Fruit fly (Drosophila melanogaster) whole organism, embryonic: ENCODE measurements around the gene Cdk5alpha.

Experiments used
- Bgb ChIP-seq: fragments of 200-800 bp; sonication (Bioruptor generic); IDR thresholded peaks from 2 replicates; pipeline ENCODE4 v1.3.6; 2022; ENCODE audit warnings: missing biosample characterization, missing genetic modification characterization; ENCODE audit not compliant: partially characterized antibody
- CG11695 ChIP-seq: fragments of 200-800 bp; sonication (Bioruptor generic); IDR thresholded peaks from 3 replicates; pipeline ENCODE4 v1.3.6; 2022; ENCODE audit warnings: missing biosample characterization, missing genetic modification characterization
- CG12391 ChIP-seq: fragments of 200-800 bp; sonication (Bioruptor generic); optimal IDR thresholded peaks from 3 replicates; lab custom pipeline; 2018; ENCODE audit warnings: missing biosample characterization, mild to moderate bottlenecking, missing genetic modification characterization, moderate library complexity
- CG12659 ChIP-seq: fragments of 200-800 bp; sonication (Bioruptor generic); optimal IDR thresholded peaks from 3 replicates; lab custom pipeline; 2017; ENCODE audit warnings: mild to moderate bottlenecking, missing biosample characterization, missing genetic modification reagents, missing genetic modification characterization
- CG13424 ChIP-seq: fragments of 200-800 bp; sonication (Bioruptor generic); optimal IDR thresholded peaks from 2 replicates; lab custom pipeline; 2019; ENCODE audit warnings: missing biosample characterization, mild to moderate bottlenecking, missing genetic modification characterization, moderate library complexity
- CG13775 ChIP-seq: fragments of 200-800 bp; sonication (Bioruptor generic); optimal IDR thresholded peaks from 3 replicates; lab custom pipeline; 2017; ENCODE audit warnings: missing biosample characterization, mild to moderate bottlenecking, missing genetic modification characterization
- CG14441 ChIP-seq: fragments of 200-800 bp; sonication (Bioruptor generic); IDR thresholded peaks from 2 replicates; pipeline ENCODE4 v1.3.6; 2022; ENCODE audit warnings: missing biosample characterization, missing genetic modification characterization
- CG14710 ChIP-seq: fragments of 200-800 bp; sonication (Bioruptor generic); optimal IDR thresholded peaks from 3 replicates; lab custom pipeline; 2019; ENCODE audit warnings: missing biosample characterization, mild to moderate bottlenecking, missing genetic modification characterization, moderate library complexity
- CG15269 ChIP-seq: fragments of 200-800 bp; sonication (Bioruptor generic); optimal IDR thresholded peaks from 2 replicates; lab custom pipeline; 2018; ENCODE audit warnings: missing biosample characterization, mild to moderate bottlenecking, missing genetic modification characterization, moderate library complexity
- CG1603 ChIP-seq: fragments of 200-800 bp; sonication (Bioruptor generic); optimal IDR thresholded peaks from 2 replicates; lab custom pipeline; 2019; ENCODE audit warnings: missing biosample characterization, mild to moderate bottlenecking, missing genetic modification characterization, moderate library complexity
- CG2116 ChIP-seq: fragments of 200-800 bp; sonication (Bioruptor generic); optimal IDR thresholded peaks from 3 replicates; lab custom pipeline; 2018; ENCODE audit warnings: missing biosample characterization, mild to moderate bottlenecking, missing genetic modification characterization
- CG2120 ChIP-seq: fragments of 200-800 bp; sonication (Bioruptor generic); optimal IDR thresholded peaks from 3 replicates; lab custom pipeline; 2016; ENCODE audit warnings: missing biosample characterization, missing genetic modification characterization
- CG30403 ChIP-seq: fragments of 200-800 bp; sonication (Bioruptor generic); optimal IDR thresholded peaks from 3 replicates; lab custom pipeline; 2016; ENCODE audit warnings: missing biosample characterization, missing genetic modification characterization
- CG3065 ChIP-seq: fragments of 200-800 bp; sonication (Bioruptor generic); optimal IDR thresholded peaks from 2 replicates; lab custom pipeline; 2016; ENCODE audit warnings: missing biosample characterization, missing genetic modification characterization
- CG3407 ChIP-seq: fragments of 200-800 bp; sonication (Bioruptor generic); optimal IDR thresholded peaks from 2 replicates; lab custom pipeline; 2018; ENCODE audit warnings: missing biosample characterization, mild to moderate bottlenecking, missing genetic modification characterization
- CG4707 ChIP-seq: fragments of 200-800 bp; sonication (Bioruptor generic); optimal IDR thresholded peaks from 2 replicates; lab custom pipeline; 2018; ENCODE audit warnings: missing biosample characterization, mild to moderate bottlenecking, missing genetic modification characterization, moderate library complexity
- CG6689 ChIP-seq: fragments of 200-800 bp; sonication (Bioruptor generic); IDR thresholded peaks from 2 replicates; pipeline ENCODE4 v1.3.6; 2022; ENCODE audit warnings: missing biosample characterization, missing genetic modification characterization
- CG7928 ChIP-seq: fragments of 200-800 bp; sonication (Bioruptor generic); optimal IDR thresholded peaks from 2 replicates; lab custom pipeline; 2017; ENCODE audit warnings: missing biosample characterization, mild to moderate bottlenecking, missing genetic modification characterization
- CG8281 ChIP-seq: fragments of 200-800 bp; sonication (Bioruptor generic); optimal IDR thresholded peaks from 2 replicates; lab custom pipeline; 2018; ENCODE audit warnings: missing biosample characterization, mild to moderate bottlenecking, missing genetic modification characterization, moderate library complexity
- CG8924 ChIP-seq: fragments of 200-800 bp; optimal IDR thresholded peaks from 3 replicates; lab custom pipeline; 2019; ENCODE audit warnings: missing biosample characterization, mild to moderate bottlenecking, missing genetic modification characterization, moderate library complexity
- CG9932 ChIP-seq: fragments of 200-800 bp; sonication (Bioruptor generic); IDR thresholded peaks from 2 replicates; pipeline ENCODE4 v1.3.6; 2022; ENCODE audit warnings: missing biosample characterization, missing genetic modification characterization
- CTCF ChIP-seq: fragments of 200-800 bp; sonication (Bioruptor generic); optimal IDR thresholded peaks from 2 replicates; lab custom pipeline; 2017; ENCODE audit warnings: missing biosample characterization, mild to moderate bottlenecking, missing genetic modification characterization, moderate library complexity
- Dip3 ChIP-seq: fragments of 200-800 bp; sonication (Bioruptor generic); optimal IDR thresholded peaks from 3 replicates; lab custom pipeline; 2016; ENCODE audit warnings: missing biosample characterization, missing genetic modification characterization
- HLHmδ ChIP-seq: fragments of 200-800 bp; sonication (Bioruptor generic); optimal IDR thresholded peaks from 2 replicates; lab custom pipeline; 2018; ENCODE audit warnings: missing biosample characterization, mild to moderate bottlenecking, missing genetic modification characterization, moderate library complexity
- HmgZ ChIP-seq: fragments of 200-800 bp; sonication (Bioruptor generic); optimal IDR thresholded peaks from 2 replicates; lab custom pipeline; 2018; ENCODE audit warnings: missing biosample characterization, mild to moderate bottlenecking, missing genetic modification characterization
- Hr3 ChIP-seq: fragments of 200-800 bp; sonication (Bioruptor generic); optimal IDR thresholded peaks from 3 replicates; lab custom pipeline; 2016; ENCODE audit warnings: missing biosample characterization, missing genetic modification characterization
- Myb ChIP-seq: fragments of 200-800 bp; sonication (Bioruptor generic); optimal IDR thresholded peaks from 2 replicates; lab custom pipeline; 2016; ENCODE audit warnings: missing biosample characterization, missing genetic modification characterization
- Nf-YC ChIP-seq: fragments of 200-800 bp; optimal IDR thresholded peaks from 3 replicates; lab custom pipeline; 2019; ENCODE audit warnings: missing biosample characterization, mild to moderate bottlenecking, missing genetic modification characterization, moderate library complexity
- Scr ChIP-seq: fragments of 200-800 bp; sonication (Bioruptor generic); IDR thresholded peaks from 2 replicates; pipeline ENCODE4 v1.3.6; 2022; ENCODE audit warnings: missing biosample characterization, missing genetic modification characterization; ENCODE audit not compliant: partially characterized antibody
- Sin3A ChIP-seq: fragments of >200 bp; optimal IDR thresholded peaks from 2 replicates; lab custom pipeline; 2018
- Sry-β ChIP-seq: fragments of 200-800 bp; sonication (Bioruptor generic); optimal IDR thresholded peaks from 2 replicates; lab custom pipeline; 2018; ENCODE audit warnings: missing biosample characterization, mild to moderate bottlenecking, missing genetic modification characterization, moderate library complexity
- Sry-δ ChIP-seq: fragments of 200-800 bp; sonication (Bioruptor generic); optimal IDR thresholded peaks from 2 replicates; lab custom pipeline; 2016; ENCODE audit warnings: missing biosample characterization, missing genetic modification characterization
- Tbp ChIP-seq: fragments of >200 bp; optimal IDR thresholded peaks from 2 replicates; lab custom pipeline; 2018; ENCODE audit warnings: missing biosample characterization, missing genetic modification characterization
- dmrt11E ChIP-seq: fragments of 200-800 bp; sonication (Bioruptor generic); optimal IDR thresholded peaks from 3 replicates; lab custom pipeline; 2018; ENCODE audit warnings: missing biosample characterization, mild to moderate bottlenecking, missing genetic modification characterization, moderate library complexity
- dpn ChIP-seq, 2 experiments: fragments of 200-800 bp; sonication (Bioruptor generic); optimal IDR thresholded peaks; 3 replicates each; lab custom pipeline; 2016; ENCODE audit warnings: missing biosample characterization in 2 of 2, missing genetic modification characterization in 2 of 2
- esg ChIP-seq: fragments of 200-800 bp; sonication (Bioruptor generic); conservative IDR thresholded peaks from 2 replicates; pipeline ENCODE4 v1.3.6; 2022; ENCODE audit warnings: missing biosample characterization, missing genetic modification characterization
- fd64A ChIP-seq: fragments of 200-800 bp; sonication (Bioruptor generic); optimal IDR thresholded peaks from 3 replicates; lab custom pipeline; 2018; ENCODE audit warnings: missing biosample characterization, mild to moderate bottlenecking, missing genetic modification characterization
- gem ChIP-seq: fragments of 200-800 bp; sonication (Bioruptor generic); optimal IDR thresholded peaks from 2 replicates; lab custom pipeline; 2019; ENCODE audit warnings: missing biosample characterization, mild to moderate bottlenecking, missing genetic modification characterization, moderate library complexity
- h ChIP-seq: fragments of >200 bp; optimal IDR thresholded peaks from 2 replicates; lab custom pipeline; 2017
- hbn ChIP-seq: fragments of 200-800 bp; sonication (Bioruptor generic); IDR thresholded peaks from 2 replicates; pipeline ENCODE4 v1.3.6; 2022; ENCODE audit warnings: missing biosample characterization, missing genetic modification characterization; ENCODE audit not compliant: partially characterized antibody
- insv ChIP-seq, 2 experiments: fragments of 200-800 bp; sonication (Bioruptor generic); optimal IDR thresholded peaks; 3 replicates each; lab custom pipeline; 2016 to 2018; ENCODE audit warnings: missing biosample characterization in 2 of 2, missing genetic modification characterization in 2 of 2
- kay ChIP-seq: fragments of 200-800 bp; sonication (Bioruptor generic); optimal IDR thresholded peaks from 2 replicates; lab custom pipeline; 2016; ENCODE audit warnings: missing biosample characterization, missing genetic modification characterization
- lilli ChIP-seq: fragments of 200-800 bp; sonication (Bioruptor generic); optimal IDR thresholded peaks from 3 replicates; lab custom pipeline; 2016; ENCODE audit warnings: missing biosample characterization, missing genetic modification characterization
- row ChIP-seq: fragments of 200-800 bp; sonication (Bioruptor generic); IDR thresholded peaks from 3 replicates; pipeline ENCODE4 v1.3.6; 2022; ENCODE audit warnings: missing biosample characterization, missing genetic modification characterization
- schlank ChIP-seq: fragments of 200-800 bp; sonication (Bioruptor generic); optimal IDR thresholded peaks from 2 replicates; lab custom pipeline; 2018; ENCODE audit warnings: missing biosample characterization, mild to moderate bottlenecking, missing genetic modification characterization
- sens ChIP-seq: fragments of 200-800 bp; sonication (Bioruptor generic); peaks from one replicate; lab custom pipeline; 2016; ENCODE audit warnings: missing biosample characterization, missing genetic modification characterization
- sna ChIP-seq: fragments of 200-800 bp; sonication (Bioruptor generic); IDR thresholded peaks from 2 replicates; pipeline ENCODE4 v1.3.6; 2022; ENCODE audit warnings: missing biosample characterization, missing genetic modification characterization; ENCODE audit not compliant: partially characterized antibody
- sqz ChIP-seq: fragments of 200-800 bp; sonication (Bioruptor generic); optimal IDR thresholded peaks from 3 replicates; lab custom pipeline; 2018; ENCODE audit warnings: missing biosample characterization, mild to moderate bottlenecking, missing genetic modification characterization
- wor ChIP-seq: fragments of 200-800 bp; sonication (Bioruptor generic); IDR thresholded peaks from 2 replicates; pipeline ENCODE4 v1.3.6; 2022; ENCODE audit warnings: missing biosample characterization, missing genetic modification characterization

Gene Cdk5alpha

dm6 chr2L:10333091-10333991, 22.6 kb upstream of the Cdk5alpha start, which contains the start of gene GATAd (continued):
- TF ChIP-seq CG6689 (GFP tag; lab: Robert Waterston, UW), result peak; percentile 6; the same call in 1 of the 2 replicates
- TF ChIP-seq Tbp (GFP tag; lab: Kevin White, UChicago), result peak; percentile 64
- TF ChIP-seq Bgb, result 0 out of 2 replicates have a peak, but pooled peaks have one; percentile 26
- TF ChIP-seq hbn (GFP tag; lab: Robert Waterston, UW), result no peak
- TF ChIP-seq Sry-δ (GFP tag; lab: Kevin White, UChicago), result peak; percentile 31
- no peak for TF ChIP-seq sqz (GFP tag; lab: Kevin White, UChicago)
- TF ChIP-seq HLHmδ (GFP tag; lab: Kevin White, UChicago), result no peak
- TF ChIP-seq insv (GFP tag; optimal IDR thresholded peaks at IDR 0.05; lab: Kevin White, UChicago), result no peak
- TF ChIP-seq CG9932 (GFP tag; lab: Robert Waterston, UW), result 0 out of 2 replicates have a peak, but pooled peaks have one; percentile 26
- TF ChIP-seq Dip3 (GFP tag; lab: Kevin White, UChicago), result no peak
- TF ChIP-seq CG13424, result peak; percentile 21
- TF ChIP-seq Myb (GFP tag; lab: Kevin White, UChicago), result peak; percentile 30
- TF ChIP-seq schlank, result no peak
- peak; percentile 94 for TF ChIP-seq CG1603 (tag; lab: Kevin White, UChicago)
- no peak for TF ChIP-seq CG3407 (GFP tag; lab: Kevin White, UChicago)
- TF ChIP-seq Hr3 (GFP tag; lab: Kevin White, UChicago), result peak; percentile 12
- TF ChIP-seq CG14710, result peak; percentile 46
- TF ChIP-seq h, result no peak
- TF ChIP-seq CG13775, result peak; percentile 20
- peak; percentile 65 for TF ChIP-seq CG12659 (GFP tag; lab: Kevin White, UChicago)
- no peak for TF ChIP-seq dmrt11E (tag; lab: Kevin White, UChicago)
- TF ChIP-seq dpn (GFP tag; optimal IDR thresholded peaks at IDR 0.05; lab: Kevin White, UChicago), result peak in 1 of 2 experiments; percentile 23
- TF ChIP-seq CG7928 (GFP tag; lab: Kevin White, UChicago), result peak; percentile 88
- TF ChIP-seq CG14441, result no peak
- peak; percentile 29 for TF ChIP-seq CG12391 (tag; lab: Kevin White, UChicago)
- TF ChIP-seq kay (GFP tag; lab: Kevin White, UChicago), result peak; percentile 87
- peak; percentile 1 for TF ChIP-seq CTCF
- no peak for TF ChIP-seq CG4707 (GFP tag; lab: Kevin White, UChicago)
- TF ChIP-seq HmgZ (tag; lab: Kevin White, UChicago), result peak; percentile 51
- peak; percentile 25 for TF ChIP-seq CG2116 (GFP tag; lab: Kevin White, UChicago)
- peak; percentile 0 for TF ChIP-seq CG15269
- peak; percentile 27 for TF ChIP-seq CG30403 (GFP tag; lab: Kevin White, UChicago)
- no peak for TF ChIP-seq CG11695 (GFP tag; lab: Robert Waterston, UW)
- TF ChIP-seq wor (GFP tag; lab: Robert Waterston, UW), result no peak
- no peak for TF ChIP-seq fd64A (GFP tag; lab: Kevin White, UChicago)
- TF ChIP-seq Sin3A (lab: Kevin White, UChicago), result peak; percentile 3
- TF ChIP-seq Nf-YC (tag; lab: Kevin White, UChicago), result peak; percentile 38
- peak; percentile 63; the same call in 2 of the 3 replicates for TF ChIP-seq row (GFP tag; lab: Robert Waterston, UW)
- peak; percentile 79 for TF ChIP-seq CG8281 (tag; lab: Kevin White, UChicago)
- peak; percentile 37 for TF ChIP-seq Scr (GFP tag; lab: Robert Waterston, UW)
- peak; percentile 26 for TF ChIP-seq gem
- peak; percentile 87 for TF ChIP-seq Sry-β (GFP tag; lab: Kevin White, UChicago)
- peak; percentile 9 for TF ChIP-seq CG2120 (GFP tag; lab: Kevin White, UChicago)
- TF ChIP-seq sens (GFP tag; lab: Kevin White, UChicago), result peak; percentile 67
- TF ChIP-seq lilli, result peak; percentile 16
- TF ChIP-seq CG8924 (tag; lab: Kevin White, UChicago), result peak; percentile 46
- TF ChIP-seq CG3065 (GFP tag; lab: Kevin White, UChicago), result no peak
- TF ChIP-seq esg (GFP tag; lab: Robert Waterston, UW), result no peak
- TF ChIP-seq sna, result no peak
